Fruit fly (Drosophila melanogaster) Kc167 (cell line): ENCODE measurements around the gene CG3036.

Experiments used
- Myc ChIP-seq: fragments of >200 bp; optimal IDR thresholded peaks from 2 replicates; lab custom pipeline; 2017; ENCODE audit warnings: missing external identifiers
- Sin3A ChIP-seq: fragments of >200 bp; optimal IDR thresholded peaks from 2 replicates; lab custom pipeline; 2018; ENCODE audit warnings: missing external identifiers
- h ChIP-seq: fragments of >200 bp; optimal IDR thresholded peaks from 3 replicates; lab custom pipeline; 2018; ENCODE audit warnings: missing external identifiers
- insv ChIP-seq: fragments of >200 bp; optimal IDR thresholded peaks from 3 replicates; lab custom pipeline; 2018; ENCODE audit warnings: missing external identifiers
- psq ChIP-seq: fragments of >200 bp; optimal IDR thresholded peaks from 2 replicates; lab custom pipeline; 2017; ENCODE audit warnings: missing external identifiers
- ttk ChIP-seq: sonication (Bioruptor generic); optimal IDR thresholded peaks from 2 replicates; lab custom pipeline; 2017; ENCODE audit warnings: missing external identifiers

CG3036 gene

DNA sequence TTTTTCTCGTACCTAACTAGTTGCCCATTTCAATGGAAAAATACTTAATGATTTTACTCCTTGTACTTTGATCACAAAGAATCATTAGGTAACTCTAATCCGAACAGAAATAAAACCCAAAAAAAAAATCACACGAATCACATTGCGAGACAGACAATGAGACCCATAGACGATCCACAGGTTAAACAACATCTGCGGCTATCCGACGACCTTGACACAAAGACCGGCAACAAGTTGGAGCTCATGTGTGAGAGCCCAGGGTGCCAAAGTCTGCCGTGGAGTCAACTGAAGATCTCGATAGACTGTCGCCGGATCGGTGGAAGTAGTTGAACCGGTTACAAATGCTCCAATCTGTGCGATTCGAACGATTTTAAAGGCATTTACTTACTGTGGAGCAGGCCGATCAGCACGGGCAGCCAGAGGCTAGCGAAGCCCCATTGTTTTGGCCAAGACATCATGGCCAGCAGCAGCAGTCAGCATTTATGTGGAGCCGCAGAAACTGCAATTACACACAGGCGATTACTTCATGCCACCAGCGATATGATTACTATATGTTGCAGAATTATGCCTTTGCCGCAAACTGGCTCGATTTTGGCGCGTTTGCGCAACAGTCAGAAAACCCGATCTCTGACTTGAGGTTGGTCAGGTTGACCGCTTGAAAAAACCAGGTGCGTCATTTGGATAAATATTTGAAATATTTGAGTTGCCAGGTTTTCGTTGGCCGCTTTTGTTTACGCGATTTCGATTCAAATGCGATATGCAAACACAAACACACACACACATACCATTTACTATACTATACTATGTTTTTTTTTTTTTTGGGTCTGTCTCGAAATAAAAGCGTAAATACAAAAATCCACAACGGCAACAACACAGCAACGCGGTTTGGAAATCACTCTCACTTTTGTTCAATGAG is 13.7 kb downstream of the CG3036 start:
- TF ChIP-seq ttk (lab: Kevin White, UChicago) (no peak), h (lab: Kevin White, UChicago) (no peak), psq (lab: Kevin White, UChicago) (no peak), Sin3A (no peak), Myc (lab: Kevin White, UChicago) (no peak)

DNA sequence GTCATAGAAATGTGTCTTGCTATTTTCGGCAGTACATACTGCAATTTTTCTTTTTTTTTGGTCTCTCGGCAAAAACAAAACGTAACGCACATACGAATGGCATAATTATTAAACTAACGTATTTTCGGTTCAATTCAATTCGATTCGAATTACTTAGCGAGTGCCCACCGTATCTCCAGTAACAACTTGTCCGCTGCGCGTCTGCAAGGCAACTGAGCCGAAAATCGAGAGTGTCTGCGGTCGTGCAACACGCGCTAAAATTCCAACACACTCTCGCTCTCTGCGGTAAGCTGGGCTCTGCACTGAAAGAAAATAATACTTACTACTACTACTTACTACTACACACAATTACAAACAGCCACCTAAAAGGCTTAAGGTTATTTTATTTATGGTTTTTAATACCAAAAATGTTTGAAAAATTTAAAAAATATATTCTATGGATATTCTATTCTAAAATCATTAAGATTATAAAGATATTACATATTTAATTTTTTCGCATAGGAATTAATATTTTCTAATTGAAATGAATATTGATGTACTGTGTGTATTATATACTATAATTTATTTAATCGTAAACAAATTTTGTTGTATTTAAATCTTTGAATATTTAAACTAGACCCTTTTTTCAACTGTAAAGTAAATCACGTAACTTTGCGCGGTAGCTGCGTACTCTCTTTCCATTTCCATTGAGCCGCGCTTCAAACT is 14.8 kb downstream of the CG3036 start, which contains the start of gene snsl:
TSS of gene snsl (minus strand) at position 217 of the 705 bp plus-strand sequence.
- TF ChIP-seq Sin3A (no peak), h (lab: Kevin White, UChicago) (no peak), ttk (lab: Kevin White, UChicago) (no peak), insv (lab: Kevin White, UChicago) (no peak), Myc (lab: Kevin White, UChicago) (no peak), psq (lab: Kevin White, UChicago) (no peak)

DNA sequence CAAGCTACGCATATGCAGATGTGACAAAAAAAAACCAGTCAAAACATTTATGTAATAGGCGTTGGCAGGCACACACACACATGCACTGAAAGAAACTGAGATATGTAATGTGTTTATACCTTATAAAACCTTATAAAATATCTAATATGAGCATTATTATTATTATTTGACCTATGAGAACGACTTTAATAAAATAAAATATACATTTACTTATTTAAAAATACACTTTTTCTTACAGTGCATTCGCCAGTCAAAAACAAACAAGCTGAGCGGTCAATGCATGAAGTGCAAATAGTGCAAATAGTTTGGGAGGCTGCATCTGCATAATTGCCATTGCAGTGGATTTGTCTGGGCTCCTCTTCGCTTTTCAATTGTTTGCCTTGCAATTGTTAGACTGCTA is 16.1 kb downstream of the CG3036 start:
- TF ChIP-seq h (lab: Kevin White, UChicago) (no peak), ttk (lab: Kevin White, UChicago) (no peak), psq (lab: Kevin White, UChicago) (no peak), insv (lab: Kevin White, UChicago) (no peak)

DNA sequence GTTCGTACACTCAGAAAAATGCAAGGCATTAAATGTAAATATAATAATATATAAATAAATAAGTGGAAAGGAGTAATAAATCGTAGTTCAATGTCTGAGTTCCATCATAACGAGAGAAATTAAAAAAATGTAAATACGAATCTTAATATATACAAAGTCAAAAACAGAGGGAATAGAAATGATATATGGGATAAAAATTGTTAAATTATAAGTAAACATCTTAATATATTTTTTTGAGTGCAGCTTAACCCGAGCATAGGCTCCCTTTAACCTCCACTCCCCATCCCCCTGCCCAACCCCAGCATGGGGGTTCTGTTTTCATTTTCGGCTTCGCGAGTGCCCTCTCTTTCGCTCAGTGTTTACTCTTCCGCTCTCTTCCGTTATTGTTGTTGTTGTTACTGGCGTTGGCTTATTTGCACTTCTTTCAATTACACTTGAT is 23.8 kb downstream of the CG3036 start:
- TF ChIP-seq h (lab: Kevin White, UChicago): no peak
- no peak for TF ChIP-seq psq (lab: Kevin White, UChicago)
- TF ChIP-seq Myc (lab: Kevin White, UChicago): no peak

- TF ChIP-seq Myc (lab: Kevin White, UChicago): no peak
- no peak for TF ChIP-seq psq (lab: Kevin White, UChicago)
- no peak for TF ChIP-seq ttk (lab: Kevin White, UChicago)
- TF ChIP-seq Sin3A: no peak
- no peak for TF ChIP-seq h (lab: Kevin White, UChicago)
- no peak for TF ChIP-seq insv (lab: Kevin White, UChicago)
These were observed 24.8 kb downstream of the CG3036 start for dm6 chr2L:4916738-4917137.

dm6 chr2L:4928340-4928739 is 36.4 kb downstream of the CG3036 start:
- TF ChIP-seq Sin3A: no peak
- TF ChIP-seq h (lab: Kevin White, UChicago): no peak
- TF ChIP-seq ttk (lab: Kevin White, UChicago): no peak
- TF ChIP-seq psq (lab: Kevin White, UChicago): no peak
- no peak for TF ChIP-seq insv (lab: Kevin White, UChicago)

dm6 chr2L:4930541-4930940 is 38.6 kb downstream of the CG3036 start:
- TF ChIP-seq insv (lab: Kevin White, UChicago): no peak
- no peak for TF ChIP-seq Sin3A
- no peak for TF ChIP-seq Myc (lab: Kevin White, UChicago)
- no peak for TF ChIP-seq h (lab: Kevin White, UChicago)
- TF ChIP-seq psq (lab: Kevin White, UChicago): no peak
- no peak for TF ChIP-seq ttk (lab: Kevin White, UChicago)

DNA sequence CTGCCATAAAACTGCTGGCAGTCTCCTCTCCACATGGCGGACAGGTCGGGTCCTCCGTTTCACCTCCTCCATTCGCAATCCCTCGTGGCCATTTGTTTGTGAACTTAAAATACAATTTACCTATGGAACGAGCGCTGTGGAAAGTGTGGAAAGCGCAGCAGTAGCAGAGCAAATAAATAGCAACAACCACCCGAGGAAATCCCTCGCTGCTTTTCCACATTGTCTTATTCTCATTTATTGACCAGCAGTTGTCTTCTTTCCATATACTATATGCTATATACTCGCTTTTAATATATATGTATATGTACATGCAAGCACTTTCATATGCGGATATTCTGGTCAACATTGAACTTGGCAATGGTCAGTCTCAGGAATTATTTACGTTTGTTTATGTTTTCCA is 40.4 kb downstream of the CG3036 start, which contains the start of gene hoe1:
TSS of gene hoe1 (minus strand) at position 101 of the 400 bp plus-strand sequence.
- TF ChIP-seq h (lab: Kevin White, UChicago) (no peak), Sin3A (no peak), psq (lab: Kevin White, UChicago) (no peak), ttk (lab: Kevin White, UChicago) (no peak), Myc (lab: Kevin White, UChicago) (no peak), insv (lab: Kevin White, UChicago) (no peak)

dm6 chr2L:4936325-4936869 is 44.5 kb downstream of the CG3036 start, which contains the start of gene hoe2:
hoe2 (minus strand) TSS chr2L:4936450.
- no peak for TF ChIP-seq ttk (lab: Kevin White, UChicago)
- TF ChIP-seq insv (lab: Kevin White, UChicago): no peak
- no peak for TF ChIP-seq psq (lab: Kevin White, UChicago)
- no peak for TF ChIP-seq h (lab: Kevin White, UChicago)
- no peak for TF ChIP-seq Sin3A
- TF ChIP-seq Myc (lab: Kevin White, UChicago): no peak

DNA sequence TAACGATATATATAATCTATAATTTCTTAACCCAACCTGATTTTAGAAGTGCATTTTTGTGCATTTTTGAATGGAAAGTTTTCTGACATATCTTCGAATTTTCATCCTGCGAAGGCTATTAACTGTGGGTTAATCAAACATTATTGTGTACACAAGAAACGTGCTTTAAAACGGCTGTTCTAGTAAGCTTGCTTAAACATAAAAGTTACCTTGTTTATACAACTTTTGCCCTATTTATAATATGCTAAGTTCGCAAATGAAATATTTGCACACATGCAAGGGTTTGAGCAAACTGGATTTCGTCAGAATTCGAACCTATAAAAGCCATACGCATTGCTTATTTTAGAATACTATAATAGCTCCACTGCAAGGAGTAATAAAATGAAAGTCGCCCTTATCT is 45.1 kb downstream of the CG3036 start, which contains the start of gene Sgs1:
TSS of gene Sgs1 (plus strand) at position 350 of the 400 bp plus-strand sequence.
- no peak for TF ChIP-seq h (lab: Kevin White, UChicago)
- TF ChIP-seq ttk (lab: Kevin White, UChicago): no peak
- TF ChIP-seq psq (lab: Kevin White, UChicago): no peak
- TF ChIP-seq Myc (lab: Kevin White, UChicago): no peak
- no peak for TF ChIP-seq insv (lab: Kevin White, UChicago)
- TF ChIP-seq Sin3A: no peak

dm6 chr2L:4942257-4942792 is 50.4 kb downstream of the CG3036 start, which contains the start of gene synr:
synr (plus strand) TSS chr2L:4942742.
- TF ChIP-seq Sin3A (no peak), ttk (lab: Kevin White, UChicago) (no peak), insv (lab: Kevin White, UChicago) (no peak)
